Fruit fly (Drosophila melanogaster) whole organism, embryonic: ENCODE measurements around the gene Spc105R.

Source experiments
- ATbp ChIP-seq: fragments of 200-800 bp; sonication (Bioruptor generic); optimal IDR thresholded peaks from 2 replicates; lab custom pipeline; 2017; ENCODE audit warnings: missing biosample characterization, mild to moderate bottlenecking, missing genetic modification characterization, missing genetic modification reagents
- BEAF-32 ChIP-seq: fragments of 200-800 bp; sonication (Bioruptor generic); optimal IDR thresholded peaks from 3 replicates; lab custom pipeline; 2017; ENCODE audit warnings: missing biosample characterization, missing genetic modification characterization, mild to moderate bottlenecking, moderate library complexity, missing genetic modification reagents
- CG10209 ChIP-seq: fragments of 200-800 bp; sonication (Bioruptor generic); optimal IDR thresholded peaks from 3 replicates; lab custom pipeline; 2017; ENCODE audit warnings: missing biosample characterization, mild to moderate bottlenecking, missing genetic modification characterization, missing genetic modification reagents
- CG10565 ChIP-seq: fragments of 200-800 bp; sonication (Bioruptor generic); optimal IDR thresholded peaks from 3 replicates; lab custom pipeline; 2016; ENCODE audit warnings: missing biosample characterization, mild to moderate bottlenecking, missing genetic modification characterization
- CG11093 ChIP-seq: fragments of 200-800 bp; sonication (Bioruptor generic); IDR thresholded peaks from 3 replicates; pipeline ENCODE4 v1.3.6; 2022; ENCODE audit warnings: missing biosample characterization, missing genetic modification characterization
- CG11695 ChIP-seq: fragments of 200-800 bp; sonication (Bioruptor generic); IDR thresholded peaks from 3 replicates; pipeline ENCODE4 v1.3.6; 2022; ENCODE audit warnings: missing biosample characterization, missing genetic modification characterization
- CG12219 ChIP-seq: fragments of 200-800 bp; sonication (Bioruptor generic); optimal IDR thresholded peaks from 3 replicates; lab custom pipeline; 2018; ENCODE audit warnings: missing biosample characterization, mild to moderate bottlenecking, missing genetic modification characterization
- CG12769 ChIP-seq: fragments of 200-800 bp; sonication (Bioruptor generic); optimal IDR thresholded peaks from 2 replicates; lab custom pipeline; 2019; ENCODE audit warnings: missing biosample characterization, mild to moderate bottlenecking, missing genetic modification characterization, moderate library complexity
- CG13894 ChIP-seq: fragments of 200-800 bp; sonication (Bioruptor generic); optimal IDR thresholded peaks from 3 replicates; lab custom pipeline; 2018; ENCODE audit warnings: missing biosample characterization, mild to moderate bottlenecking, missing genetic modification characterization, moderate library complexity
- CG1529 ChIP-seq: fragments of 200-800 bp; sonication (Bioruptor generic); optimal IDR thresholded peaks from 3 replicates; lab custom pipeline; 2018; ENCODE audit warnings: missing biosample characterization, missing genetic modification characterization
- CG1792 ChIP-seq: fragments of 200-800 bp; sonication (Bioruptor generic); optimal IDR thresholded peaks from 2 replicates; lab custom pipeline; 2016; ENCODE audit warnings: missing biosample characterization, missing genetic modification characterization
- CG2678 ChIP-seq: fragments of 200-800 bp; sonication (Bioruptor generic); optimal IDR thresholded peaks from 3 replicates; lab custom pipeline; 2019; ENCODE audit warnings: missing biosample characterization, mild to moderate bottlenecking, missing genetic modification characterization, moderate library complexity
- CG32532 ChIP-seq: fragments of 200-800 bp; sonication (Bioruptor generic); IDR thresholded peaks from 2 replicates; pipeline ENCODE4 v1.3.6; 2022; ENCODE audit warnings: missing biosample characterization, missing genetic modification characterization
- CG34224 ChIP-seq: fragments of 200-800 bp; sonication (Bioruptor generic); IDR thresholded peaks from 3 replicates; pipeline ENCODE4 v1.3.6; 2022; ENCODE audit warnings: missing biosample characterization, missing genetic modification characterization; ENCODE audit not compliant: partially characterized antibody
- CG3847 ChIP-seq: fragments of 200-800 bp; sonication (Bioruptor generic); IDR thresholded peaks from 2 replicates; pipeline ENCODE4 v1.3.6; 2022; ENCODE audit warnings: missing biosample characterization, missing genetic modification characterization
- CG5180 ChIP-seq: fragments of 200-800 bp; sonication (Bioruptor generic); optimal IDR thresholded peaks from 3 replicates; lab custom pipeline; 2017; ENCODE audit warnings: missing biosample characterization, missing genetic modification characterization, mild to moderate bottlenecking, moderate library complexity, missing genetic modification reagents
- CG6175 ChIP-seq: fragments of 200-800 bp; sonication (Bioruptor generic); IDR thresholded peaks from 3 replicates; pipeline ENCODE4 v1.3.6; 2022; ENCODE audit warnings: missing biosample characterization, missing genetic modification characterization
- CG6683 ChIP-seq: fragments of 200-800 bp; sonication (Bioruptor generic); optimal IDR thresholded peaks from 2 replicates; lab custom pipeline; 2017; ENCODE audit warnings: missing biosample characterization, mild to moderate bottlenecking, missing genetic modification characterization, missing genetic modification reagents
- CG8290 ChIP-seq, 3 experiments: fragments of 200-800 bp; sonication (Bioruptor generic); optimal IDR thresholded peaks; 2 replicates each; lab custom pipeline; 2016 to 2019; ENCODE audit warnings: missing biosample characterization in 3 of 3, missing genetic modification characterization in 3 of 3, mild to moderate bottlenecking in 2 of 3, moderate library complexity in 1 of 3
- D ChIP-seq, 2 experiments: fragments of 200-800 bp in 1 of 2; fragments of >200 bp in 1 of 2; sonication (Bioruptor generic) in 1 of 2; optimal IDR thresholded peaks; 2 replicates in 1 of 2; 3 replicates in 1 of 2; lab custom pipeline; 2017; ENCODE audit warnings: mild to moderate bottlenecking in 1 of 2, missing biosample characterization in 1 of 2, missing genetic modification characterization in 1 of 2, missing genetic modification reagents in 1 of 2
- D19B ChIP-seq: fragments of 200-800 bp; sonication (Bioruptor generic); optimal IDR thresholded peaks from 2 replicates; lab custom pipeline; 2017; ENCODE audit warnings: missing biosample characterization, mild to moderate bottlenecking, missing genetic modification characterization
- Dek ChIP-seq: fragments of 200-800 bp; sonication (Bioruptor generic); optimal IDR thresholded peaks from 3 replicates; lab custom pipeline; 2019; ENCODE audit warnings: missing biosample characterization, mild to moderate bottlenecking, missing genetic modification characterization, moderate library complexity
- Dfd ChIP-seq, 2 experiments: fragments of >200 bp; optimal IDR thresholded peaks; 2 replicates each; lab custom pipeline; 2017; ENCODE audit warnings: missing biosample characterization in 2 of 2, missing genetic modification characterization in 2 of 2
- Dip2 ChIP-seq: fragments of 200-800 bp; sonication (Bioruptor generic); IDR thresholded peaks from 2 replicates; pipeline ENCODE4 v1.3.6; 2022; ENCODE audit warnings: missing biosample characterization, missing genetic modification characterization
- Dll ChIP-seq: fragments of 200-800 bp; sonication (Bioruptor generic); IDR thresholded peaks from 4 replicates; pipeline ENCODE4 v1.3.6; 2022; ENCODE audit warnings: missing biosample characterization, missing genetic modification characterization; ENCODE audit not compliant: partially characterized antibody
- E2f1 ChIP-seq: fragments of 200-800 bp; sonication (Bioruptor generic); IDR thresholded peaks from 2 replicates; pipeline ENCODE4 v1.3.6; 2022; ENCODE audit warnings: missing biosample characterization, missing genetic modification characterization
- ERR ChIP-seq: fragments of 200-800 bp; sonication (Bioruptor generic); optimal IDR thresholded peaks from 2 replicates; lab custom pipeline; 2016; ENCODE audit warnings: missing biosample characterization, missing genetic modification characterization
- H15 ChIP-seq: fragments of 200-800 bp; sonication (Bioruptor generic); IDR thresholded peaks from 3 replicates; pipeline ENCODE4 v1.3.6; 2022; ENCODE audit warnings: missing biosample characterization, missing genetic modification characterization
- HLH3B ChIP-seq: fragments of 200-800 bp; sonication (Bioruptor generic); IDR thresholded peaks from 2 replicates; pipeline ENCODE4 v1.3.6; 2022; ENCODE audit warnings: missing biosample characterization, missing genetic modification characterization
- HLH4C ChIP-seq: fragments of 200-800 bp; sonication (Bioruptor generic); IDR thresholded peaks from 3 replicates; pipeline ENCODE4 v1.3.6; 2022; ENCODE audit warnings: missing biosample characterization, missing genetic modification characterization; ENCODE audit not compliant: partially characterized antibody
- Oaz ChIP-seq: fragments of 200-800 bp; sonication (Bioruptor generic); IDR thresholded peaks from 2 replicates; pipeline ENCODE4 v1.3.6; 2022; ENCODE audit warnings: missing biosample characterization, missing genetic modification characterization
- Pdp1 ChIP-seq, 2 experiments: fragments of 200-800 bp; sonication (Bioruptor generic); optimal IDR thresholded peaks; 3 replicates each; lab custom pipeline; 2016; ENCODE audit warnings: missing biosample characterization in 2 of 2, missing genetic modification characterization in 2 of 2, mild to moderate bottlenecking in 1 of 2, moderate library complexity in 1 of 2
- Xrp1 ChIP-seq: fragments of 200-800 bp; sonication (Bioruptor generic); IDR thresholded peaks from 2 replicates; pipeline ENCODE4 v1.3.6; 2022; ENCODE audit warnings: missing biosample characterization, missing genetic modification characterization
- ase ChIP-seq: fragments of 200-800 bp; sonication (Bioruptor generic); IDR thresholded peaks from 3 replicates; pipeline ENCODE4 v1.3.6; 2022; ENCODE audit warnings: missing biosample characterization, missing genetic modification characterization
- chif ChIP-seq, 2 experiments: fragments of 200-800 bp; sonication (Bioruptor generic); optimal IDR thresholded peaks; 3 replicates each; lab custom pipeline; 2016; ENCODE audit warnings: missing biosample characterization in 2 of 2, missing genetic modification characterization in 2 of 2
- da ChIP-seq: fragments of 200-800 bp; sonication (Bioruptor generic); optimal IDR thresholded peaks from 2 replicates; lab custom pipeline; 2016; ENCODE audit warnings: missing biosample characterization, missing genetic modification characterization
- ems ChIP-seq: fragments of 200-800 bp; sonication (Bioruptor generic); optimal IDR thresholded peaks from 3 replicates; lab custom pipeline; 2016; ENCODE audit warnings: missing biosample characterization, missing genetic modification characterization
- eve ChIP-seq, 2 experiments: fragments of >200 bp; optimal IDR thresholded peaks; 2 replicates each; lab custom pipeline; 2017; ENCODE audit warnings: missing biosample characterization in 2 of 2, missing genetic modification characterization in 2 of 2
- fd96Cb ChIP-seq: fragments of 200-800 bp; sonication (Bioruptor generic); optimal IDR thresholded peaks from 2 replicates; lab custom pipeline; 2018; ENCODE audit warnings: missing biosample characterization, mild to moderate bottlenecking, missing genetic modification characterization, moderate library complexity
- jing ChIP-seq: fragments of 200-800 bp; sonication (Bioruptor generic); optimal IDR thresholded peaks from 2 replicates; lab custom pipeline; 2018; ENCODE audit warnings: missing biosample characterization, mild to moderate bottlenecking, missing genetic modification characterization
- kah ChIP-seq: fragments of 200-800 bp; sonication (Bioruptor generic); optimal IDR thresholded peaks from 2 replicates; lab custom pipeline; 2018; ENCODE audit warnings: missing biosample characterization, mild to moderate bottlenecking, missing genetic modification characterization
- onecut ChIP-seq: fragments of 200-800 bp; sonication (Bioruptor generic); IDR thresholded peaks from 2 replicates; pipeline ENCODE4 v1.3.6; 2022; ENCODE audit warnings: missing biosample characterization, missing genetic modification characterization
- rib ChIP-seq: fragments of 200-800 bp; sonication (Bioruptor generic); IDR thresholded peaks from 2 replicates; pipeline ENCODE4 v1.3.6; 2022; ENCODE audit warnings: missing biosample characterization, missing genetic modification characterization
- row ChIP-seq: fragments of 200-800 bp; sonication (Bioruptor generic); IDR thresholded peaks from 3 replicates; pipeline ENCODE4 v1.3.6; 2022; ENCODE audit warnings: missing biosample characterization, missing genetic modification characterization
- schlank ChIP-seq: fragments of 200-800 bp; sonication (Bioruptor generic); optimal IDR thresholded peaks from 2 replicates; lab custom pipeline; 2018; ENCODE audit warnings: missing biosample characterization, mild to moderate bottlenecking, missing genetic modification characterization
- slbo ChIP-seq: fragments of 200-800 bp; sonication (Bioruptor generic); IDR thresholded peaks from 2 replicates; pipeline ENCODE4 v1.3.6; 2022; ENCODE audit warnings: missing biosample characterization, missing genetic modification characterization
- tll ChIP-seq, 2 experiments: fragments of 200-800 bp in 1 of 2; fragments of >200 bp in 1 of 2; sonication (Bioruptor generic) in 1 of 2; optimal IDR thresholded peaks; 2 replicates each; lab custom pipeline; 2017 to 2019; ENCODE audit warnings: missing biosample characterization in 2 of 2, missing genetic modification characterization in 2 of 2, mild to moderate bottlenecking in 1 of 2, moderate library complexity in 1 of 2
- unc-4 ChIP-seq: fragments of 200-800 bp; sonication (Bioruptor generic); IDR thresholded peaks from 2 replicates; pipeline ENCODE4 v1.3.6; 2022; ENCODE audit warnings: missing biosample characterization, missing genetic modification characterization; ENCODE audit not compliant: partially characterized antibody
- yki ChIP-seq: fragments of >200 bp; optimal IDR thresholded peaks from 3 replicates; lab custom pipeline; 2018
- zen ChIP-seq: fragments of 200-800 bp; sonication (Bioruptor generic); optimal IDR thresholded peaks from 3 replicates; lab custom pipeline; 2018; ENCODE audit warnings: missing biosample characterization, mild to moderate bottlenecking, missing genetic modification characterization, moderate library complexity

The Spc105R gene

dm6 chr3L:20769350-20769749 is 30.9 kb upstream of the Spc105R start, which contains the start of the genes CG4074 and CG4186 (continued):
- TF ChIP-seq D19B (no peak), ERR (no peak), H15 (GFP tag; lab: Robert Waterston, UW) (no peak), E2f1 (GFP tag; lab: Robert Waterston, UW) (no peak), fd96Cb (tag; lab: Kevin White, UChicago) (no peak), CG12769 (peak; percentile 51), chif (GFP tag; optimal IDR thresholded peaks at IDR 0.05; lab: Kevin White, UChicago) (no peak), eve (GFP tag; optimal IDR thresholded peaks at IDR 0.05; lab: Kevin White, UChicago) (no peak), yki (no peak), Xrp1 (GFP tag; lab: Robert Waterston, UW) (no peak), CG3847 (GFP tag; lab: Robert Waterston, UW) (no peak), CG12219 (GFP tag; lab: Kevin White, UChicago) (no peak), da (GFP tag; lab: Kevin White, UChicago) (no peak), Oaz (no peak), CG10209 (GFP tag; lab: Kevin White, UChicago) (no peak), jing (GFP tag; lab: Kevin White, UChicago) (no peak), CG10565 (GFP tag; lab: Kevin White, UChicago) (no peak), schlank (tag; lab: Kevin White, UChicago) (no peak), unc-4 (0 out of 2 replicates have a peak, but pooled peaks have one; percentile 27), BEAF-32 (GFP tag; lab: Kevin White, UChicago) (peak; percentile 37), Dek (no peak), CG8290 (GFP tag; optimal IDR thresholded peaks at IDR 0.05; lab: Kevin White, UChicago) (peak; percentile 11), CG8290 (tag; optimal IDR thresholded peaks at IDR 0.05; lab: Kevin White, UChicago) (no peak), ems (GFP tag; lab: Kevin White, UChicago) (no peak), D (optimal IDR thresholded peaks at IDR 0.05; lab: Kevin White, UChicago) (no peak), D (GFP tag; optimal IDR thresholded peaks at IDR 0.05; lab: Kevin White, UChicago) (no peak), onecut (GFP tag; lab: Robert Waterston, UW) (no peak), CG11695 (GFP tag; lab: Robert Waterston, UW) (no peak), rib (GFP tag; lab: Robert Waterston, UW) (no peak), CG13894 (tag; lab: Kevin White, UChicago) (no peak), tll (GFP tag; optimal IDR thresholded peaks at IDR 0.05; lab: Kevin White, UChicago) (no peak), CG11093 (GFP tag; lab: Robert Waterston, UW) (no peak), CG6175 (GFP tag; lab: Robert Waterston, UW) (no peak), CG34224 (peak; percentile 53; the same call in 1 of the 3 replicates), zen (tag; lab: Kevin White, UChicago) (peak; percentile 17), CG5180 (GFP tag; lab: Kevin White, UChicago) (no peak), ATbp (no peak), HLH3B (GFP tag; lab: Robert Waterston, UW) (no peak), Dfd (GFP tag; optimal IDR thresholded peaks at IDR 0.05; lab: Kevin White, UChicago) (no peak), CG1792 (GFP tag; lab: Kevin White, UChicago) (no peak), Pdp1 (GFP tag; optimal IDR thresholded peaks at IDR 0.05; lab: Kevin White, UChicago) (peak in 1 of 2 experiments; percentile 95), ase (GFP tag; lab: Robert Waterston, UW) (no peak), CG32532 (GFP tag; lab: Robert Waterston, UW) (no peak), CG2678 (tag; lab: Kevin White, UChicago) (no peak), CG1529 (no peak), CG6683 (GFP tag; lab: Kevin White, UChicago) (no peak), row (GFP tag; lab: Robert Waterston, UW) (peak; percentile 32; the same call in 1 of the 3 replicates), Dll (GFP tag; lab: Robert Waterston, UW) (peak; percentile 13; the same call in 1 of the 4 replicates), HLH4C (no peak), slbo (GFP tag; lab: Robert Waterston, UW) (no peak), kah (GFP tag; lab: Kevin White, UChicago) (no peak), Dip2 (GFP tag; lab: Robert Waterston, UW) (no peak)
